Fruit fly (Drosophila melanogaster) whole organism, embryonic: Measurements from ENCODE around the gene CG44362.

Experiments used
- Asciz ChIP-seq: fragments of 200-800 bp; sonication (Bioruptor generic); optimal IDR thresholded peaks from 2 replicates; lab custom pipeline; 2017; ENCODE audit warnings: missing biosample characterization, mild to moderate bottlenecking, missing genetic modification characterization, missing genetic modification reagents
- Blimp-1 ChIP-seq: fragments of 200-800 bp; sonication (Bioruptor generic); optimal IDR thresholded peaks from 3 replicates; lab custom pipeline; 2018; ENCODE audit warnings: missing biosample characterization, missing genetic modification characterization, mild to moderate bottlenecking, moderate library complexity, missing genetic modification reagents
- BtbVII ChIP-seq: fragments of 200-800 bp; sonication (Bioruptor generic); optimal IDR thresholded peaks from 3 replicates; lab custom pipeline; 2017; ENCODE audit warnings: missing biosample characterization, mild to moderate bottlenecking, missing genetic modification characterization
- CG10366 ChIP-seq: fragments of 200-800 bp; sonication (Bioruptor generic); IDR thresholded peaks from 2 replicates; pipeline ENCODE4 v1.3.6; 2022; ENCODE audit warnings: missing biosample characterization, missing genetic modification characterization
- CG10959 ChIP-seq: fragments of 200-800 bp; sonication (Bioruptor generic); IDR thresholded peaks from 2 replicates; pipeline ENCODE4 v1.3.6; 2022; ENCODE audit warnings: missing biosample characterization, missing genetic modification characterization
- CG10979 ChIP-seq: fragments of 200-800 bp; sonication (Bioruptor generic); optimal IDR thresholded peaks from 2 replicates; lab custom pipeline; 2018; ENCODE audit warnings: missing biosample characterization, mild to moderate bottlenecking, missing genetic modification characterization, moderate library complexity
- CG12071 ChIP-seq: fragments of 200-800 bp; sonication (Bioruptor generic); optimal IDR thresholded peaks from 3 replicates; lab custom pipeline; 2018; ENCODE audit warnings: missing biosample characterization, mild to moderate bottlenecking, missing genetic modification characterization
- CG12769 ChIP-seq: fragments of 200-800 bp; sonication (Bioruptor generic); optimal IDR thresholded peaks from 2 replicates; lab custom pipeline; 2019; ENCODE audit warnings: missing biosample characterization, mild to moderate bottlenecking, missing genetic modification characterization, moderate library complexity
- CG13424 ChIP-seq: fragments of 200-800 bp; sonication (Bioruptor generic); optimal IDR thresholded peaks from 2 replicates; lab custom pipeline; 2019; ENCODE audit warnings: missing biosample characterization, mild to moderate bottlenecking, missing genetic modification characterization, moderate library complexity
- CG13894 ChIP-seq: fragments of 200-800 bp; sonication (Bioruptor generic); optimal IDR thresholded peaks from 3 replicates; lab custom pipeline; 2018; ENCODE audit warnings: missing biosample characterization, mild to moderate bottlenecking, missing genetic modification characterization, moderate library complexity
- CG14710 ChIP-seq: fragments of 200-800 bp; sonication (Bioruptor generic); optimal IDR thresholded peaks from 3 replicates; lab custom pipeline; 2019; ENCODE audit warnings: missing biosample characterization, mild to moderate bottlenecking, missing genetic modification characterization, moderate library complexity
- CG15479 ChIP-seq: fragments of 200-800 bp; sonication (Bioruptor generic); optimal IDR thresholded peaks from 3 replicates; lab custom pipeline; 2019; ENCODE audit warnings: missing biosample characterization, mild to moderate bottlenecking, missing genetic modification characterization, moderate library complexity
- CG1602 ChIP-seq: fragments of 200-800 bp; sonication (Bioruptor generic); optimal IDR thresholded peaks from 3 replicates; lab custom pipeline; 2016; ENCODE audit warnings: missing biosample characterization, missing genetic modification characterization
- CG1603 ChIP-seq: fragments of 200-800 bp; sonication (Bioruptor generic); optimal IDR thresholded peaks from 2 replicates; lab custom pipeline; 2019; ENCODE audit warnings: missing biosample characterization, mild to moderate bottlenecking, missing genetic modification characterization, moderate library complexity
- CG17361 ChIP-seq: fragments of 200-800 bp; sonication (Bioruptor generic); IDR thresholded peaks from 3 replicates; pipeline ENCODE4 v1.3.6; 2022; ENCODE audit warnings: missing biosample characterization, missing genetic modification characterization
- CG17829 ChIP-seq: fragments of 200-800 bp; optimal IDR thresholded peaks from 2 replicates; lab custom pipeline; 2019; ENCODE audit warnings: missing biosample characterization, mild to moderate bottlenecking, missing genetic modification characterization, moderate library complexity
- CG18262 ChIP-seq: fragments of 200-800 bp; optimal IDR thresholded peaks from 3 replicates; lab custom pipeline; 2019; ENCODE audit warnings: missing biosample characterization, mild to moderate bottlenecking, missing genetic modification characterization, moderate library complexity
- CG31441 ChIP-seq: fragments of 200-800 bp; sonication (Bioruptor generic); IDR thresholded peaks from 2 replicates; pipeline ENCODE4 v1.3.6; 2022; ENCODE audit warnings: missing biosample characterization, missing genetic modification characterization
- CG33213 ChIP-seq: fragments of 200-800 bp; sonication (Bioruptor generic); optimal IDR thresholded peaks from 3 replicates; lab custom pipeline; 2016; ENCODE audit warnings: missing biosample characterization, missing genetic modification characterization
- CG4617 ChIP-seq: fragments of 200-800 bp; sonication (Bioruptor generic); optimal IDR thresholded peaks from 3 replicates; lab custom pipeline; 2016; ENCODE audit warnings: missing biosample characterization, missing genetic modification characterization, borderline replicate concordance
- CG5180 ChIP-seq: fragments of 200-800 bp; sonication (Bioruptor generic); optimal IDR thresholded peaks from 3 replicates; lab custom pipeline; 2017; ENCODE audit warnings: missing biosample characterization, missing genetic modification characterization, mild to moderate bottlenecking, moderate library complexity, missing genetic modification reagents
- CG5953 ChIP-seq: fragments of 200-800 bp; sonication (Bioruptor generic); IDR thresholded peaks from 2 replicates; pipeline ENCODE4 v1.3.6; 2022; ENCODE audit warnings: missing biosample characterization, missing genetic modification characterization
- CG6854 ChIP-seq: fragments of 200-800 bp; sonication (Bioruptor generic); optimal IDR thresholded peaks from 3 replicates; lab custom pipeline; 2017; ENCODE audit warnings: missing biosample characterization, mild to moderate bottlenecking, missing genetic modification characterization
- CG7987 ChIP-seq: fragments of 200-800 bp; sonication (Bioruptor generic); optimal IDR thresholded peaks from 2 replicates; lab custom pipeline; 2018; ENCODE audit warnings: missing biosample characterization, mild to moderate bottlenecking, missing genetic modification characterization, moderate library complexity
- CG8388 ChIP-seq: fragments of 200-800 bp; sonication (Bioruptor generic); optimal IDR thresholded peaks from 2 replicates; lab custom pipeline; 2019; ENCODE audit warnings: missing biosample characterization, mild to moderate bottlenecking, missing genetic modification characterization, moderate library complexity
- CG9437 ChIP-seq: fragments of 200-800 bp; sonication (Bioruptor generic); optimal IDR thresholded peaks from 2 replicates; lab custom pipeline; 2018; ENCODE audit warnings: missing biosample characterization, mild to moderate bottlenecking, missing genetic modification characterization
- Mes4 ChIP-seq: fragments of 200-800 bp; sonication (Bioruptor generic); optimal IDR thresholded peaks from 2 replicates; lab custom pipeline; 2016; ENCODE audit warnings: missing biosample characterization, missing genetic modification characterization
- NC2β ChIP-seq: fragments of 200-800 bp; sonication (Bioruptor generic); optimal IDR thresholded peaks from 2 replicates; lab custom pipeline; 2016; ENCODE audit warnings: missing biosample characterization, missing genetic modification characterization
- Oli ChIP-seq: fragments of 200-800 bp; sonication (Bioruptor generic); optimal IDR thresholded peaks from 2 replicates; lab custom pipeline; 2018; ENCODE audit warnings: missing biosample characterization, mild to moderate bottlenecking, missing genetic modification characterization, moderate library complexity
- Ssrp ChIP-seq: fragments of 200-800 bp; sonication (Bioruptor generic); optimal IDR thresholded peaks from 2 replicates; lab custom pipeline; 2018; ENCODE audit warnings: missing biosample characterization, mild to moderate bottlenecking, missing genetic modification characterization, moderate library complexity
- Xbp1 ChIP-seq: fragments of 200-800 bp; sonication (Bioruptor generic); optimal IDR thresholded peaks from 3 replicates; lab custom pipeline; 2016; ENCODE audit warnings: missing biosample characterization, mild to moderate bottlenecking, missing genetic modification characterization
- al ChIP-seq: fragments of 200-800 bp; sonication (Bioruptor generic); IDR thresholded peaks from 2 replicates; pipeline ENCODE4 v1.3.6; 2022; ENCODE audit warnings: missing biosample characterization, missing genetic modification characterization
- ap ChIP-seq: fragments of 200-800 bp; sonication (Bioruptor generic); IDR thresholded peaks from 2 replicates; pipeline ENCODE4 v1.3.6; 2022; ENCODE audit warnings: missing biosample characterization, missing genetic modification characterization
- bsh ChIP-seq, 2 experiments: fragments of 200-800 bp; sonication (Bioruptor generic); optimal IDR thresholded peaks; 2 replicates each; lab custom pipeline; 2017 to 2018; ENCODE audit warnings: mild to moderate bottlenecking in 2 of 2, missing biosample characterization in 2 of 2, missing genetic modification characterization in 2 of 2, moderate library complexity in 1 of 2
- btn ChIP-seq: fragments of 200-800 bp; sonication (Bioruptor generic); optimal IDR thresholded peaks from 2 replicates; lab custom pipeline; 2016; ENCODE audit warnings: missing biosample characterization, missing genetic modification characterization
- cas ChIP-seq: fragments of 200-800 bp; sonication (Bioruptor generic); IDR thresholded peaks from 2 replicates; pipeline ENCODE4 v1.3.6; 2022; ENCODE audit warnings: missing biosample characterization, missing genetic modification characterization
- dati ChIP-seq: fragments of 200-800 bp; sonication (Bioruptor generic); IDR thresholded peaks from 2 replicates; pipeline ENCODE4 v1.3.6; 2022; ENCODE audit warnings: missing biosample characterization, missing genetic modification characterization
- dmrt99B ChIP-seq: fragments of 200-800 bp; sonication (Bioruptor generic); optimal IDR thresholded peaks from 2 replicates; lab custom pipeline; 2018; ENCODE audit warnings: missing biosample characterization, mild to moderate bottlenecking, missing genetic modification characterization, moderate library complexity
- emc ChIP-seq: fragments of 200-800 bp; sonication (Bioruptor generic); optimal IDR thresholded peaks from 2 replicates; lab custom pipeline; 2016; ENCODE audit warnings: missing biosample characterization, missing genetic modification characterization
- grau ChIP-seq: fragments of 200-800 bp; optimal IDR thresholded peaks from 3 replicates; lab custom pipeline; 2019; ENCODE audit warnings: missing biosample characterization, mild to moderate bottlenecking, missing genetic modification characterization, moderate library complexity
- ken ChIP-seq: fragments of 200-800 bp; sonication (Bioruptor generic); IDR thresholded peaks from 3 replicates; pipeline ENCODE4 v1.3.6; 2022; ENCODE audit warnings: missing biosample characterization, missing genetic modification characterization
- phol ChIP-seq: fragments of 200-800 bp; sonication (Bioruptor generic); optimal IDR thresholded peaks from 3 replicates; lab custom pipeline; 2018; ENCODE audit warnings: missing biosample characterization, mild to moderate bottlenecking, missing genetic modification characterization, moderate library complexity
- prd ChIP-seq, 3 experiments: fragments of >200 bp in 2 of 3; fragments of 200-800 bp in 1 of 3; sonication (Bioruptor generic) in 1 of 3; optimal IDR thresholded peaks in 2 of 3; IDR thresholded peaks in 1 of 3; 2 replicates in 2 of 3; 3 replicates in 1 of 3; pipeline versions ENCODE4 v1.3.6 to Lab custom; 2017 to 2022; ENCODE audit warnings: missing biosample characterization in 1 of 3, missing genetic modification characterization in 1 of 3
- sens ChIP-seq: fragments of 200-800 bp; sonication (Bioruptor generic); peaks from one replicate; lab custom pipeline; 2016; ENCODE audit warnings: missing biosample characterization, missing genetic modification characterization
- toy ChIP-seq: fragments of 200-800 bp; sonication (Bioruptor generic); IDR thresholded peaks from 2 replicates; pipeline ENCODE4 v1.3.6; 2022; ENCODE audit warnings: missing biosample characterization, missing genetic modification characterization
- twi ChIP-seq: fragments of 200-800 bp; optimal IDR thresholded peaks from 2 replicates; lab custom pipeline; 2019; ENCODE audit warnings: missing biosample characterization, mild to moderate bottlenecking, missing genetic modification characterization, moderate library complexity
- vfl ChIP-seq: fragments of 200-800 bp; sonication (Bioruptor generic); optimal IDR thresholded peaks from 2 replicates; lab custom pipeline; 2016; ENCODE audit warnings: missing biosample characterization, missing genetic modification characterization
- vvl ChIP-seq: fragments of 200-800 bp; sonication (Bioruptor generic); IDR thresholded peaks from 2 replicates; pipeline ENCODE4 v1.3.6; 2022; ENCODE audit warnings: missing biosample characterization, missing genetic modification characterization
- zfh1 ChIP-seq: fragments of 200-800 bp; sonication (Bioruptor generic); IDR thresholded peaks from 3 replicates; pipeline ENCODE4 v1.3.6; 2022; ENCODE audit warnings: missing biosample characterization, missing genetic modification characterization

The CG44362 gene

DNA sequence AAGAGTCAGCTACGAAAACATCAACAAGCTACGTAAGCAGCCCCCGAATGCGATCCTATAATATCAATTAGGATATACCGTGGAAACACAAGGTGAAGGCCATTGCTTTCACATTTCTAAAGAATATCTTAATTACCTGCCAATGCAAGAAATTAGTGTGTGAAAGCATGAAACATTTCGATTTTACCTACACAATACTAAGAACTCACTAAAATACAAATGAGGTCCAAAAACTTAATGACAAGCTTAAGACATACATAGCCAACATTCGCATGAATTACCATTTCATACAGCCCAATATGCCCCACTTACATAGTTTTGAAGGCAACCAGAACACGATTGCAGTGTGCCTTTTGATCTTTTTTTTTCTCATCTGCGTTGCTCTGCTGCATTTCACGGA, 32.4 kb downstream of the CG44362 start (continued):
- TF ChIP-seq prd (optimal IDR thresholded peaks at IDR 0.05; lab: Kevin White, UChicago): no peak
- peak; percentile 42; the same call in 1 of the 3 replicates for TF ChIP-seq prd (GFP tag; IDR thresholded peaks at IDR 0.05; lab: Robert Waterston, UW)
- no peak for TF ChIP-seq CG6854 (GFP tag; lab: Kevin White, UChicago)
- peak; percentile 58 for TF ChIP-seq CG10979 (tag; lab: Kevin White, UChicago)
- no peak for TF ChIP-seq BtbVII (GFP tag; lab: Kevin White, UChicago)
- peak; percentile 16 for TF ChIP-seq CG1602
- TF ChIP-seq al (GFP tag; lab: Robert Waterston, UW): no peak
- TF ChIP-seq CG10959 (GFP tag; lab: Robert Waterston, UW): peak; percentile 22; the same call in 1 of the 2 replicates
- TF ChIP-seq CG14710 (tag; lab: Kevin White, UChicago): peak; percentile 29
- TF ChIP-seq CG13424 (tag; lab: Kevin White, UChicago): peak; percentile 28
- peak; percentile 63 for TF ChIP-seq CG18262 (tag; lab: Kevin White, UChicago)
- no peak for TF ChIP-seq CG5180 (GFP tag; lab: Kevin White, UChicago)
- TF ChIP-seq NC2β (GFP tag; lab: Kevin White, UChicago): peak; percentile 11
- peak; percentile 35 for TF ChIP-seq CG17829 (tag; lab: Kevin White, UChicago)
- TF ChIP-seq CG31441 (GFP tag; lab: Robert Waterston, UW): peak; percentile 57
- peak; percentile 40 for TF ChIP-seq Blimp-1
- TF ChIP-seq twi (tag; lab: Kevin White, UChicago): no peak
- TF ChIP-seq phol (tag; lab: Kevin White, UChicago): peak; percentile 41
- no peak for TF ChIP-seq CG10366 (GFP tag; lab: Robert Waterston, UW)
- no peak for TF ChIP-seq ken (GFP tag; lab: Robert Waterston, UW)
- TF ChIP-seq CG7987 (GFP tag; lab: Kevin White, UChicago): no peak
- no peak for TF ChIP-seq CG12071 (GFP tag; lab: Kevin White, UChicago)
- peak; percentile 16 for TF ChIP-seq CG4617
- TF ChIP-seq Mes4 (GFP tag; lab: Kevin White, UChicago): peak; percentile 26
- TF ChIP-seq CG8388: peak; percentile 10
- peak; percentile 45 for TF ChIP-seq grau (tag; lab: Kevin White, UChicago)
- TF ChIP-seq CG15479 (GFP tag; lab: Kevin White, UChicago): no peak
- no peak for TF ChIP-seq cas (GFP tag; lab: Robert Waterston, UW)
- 0 out of 3 replicates have a peak, but pooled peaks have one; percentile 56 for TF ChIP-seq zfh1 (GFP tag; lab: Robert Waterston, UW)
- TF ChIP-seq emc (GFP tag; lab: Kevin White, UChicago): no peak
- TF ChIP-seq CG17361 (GFP tag; lab: Robert Waterston, UW): peak; percentile 56; the same call in 1 of the 3 replicates
- TF ChIP-seq Asciz (GFP tag; lab: Kevin White, UChicago): no peak
- no peak for TF ChIP-seq vfl
- TF ChIP-seq CG33213 (GFP tag; lab: Kevin White, UChicago): no peak
- peak; percentile 45 for TF ChIP-seq CG9437
- TF ChIP-seq Xbp1: peak; percentile 36
- TF ChIP-seq CG5953: peak; percentile 52
- TF ChIP-seq Oli (tag; lab: Kevin White, UChicago): peak; percentile 64
- TF ChIP-seq CG13894 (tag; lab: Kevin White, UChicago): no peak
- peak; percentile 54 for TF ChIP-seq Ssrp (tag; lab: Kevin White, UChicago)
- peak; percentile 46; the same call in 1 of the 2 replicates for TF ChIP-seq vvl (GFP tag; lab: Robert Waterston, UW)
- TF ChIP-seq ap (GFP tag; lab: Robert Waterston, UW): 0 out of 2 replicates have a peak, but pooled peaks have one; percentile 14
- TF ChIP-seq dmrt99B (tag; lab: Kevin White, UChicago): peak; percentile 38
- TF ChIP-seq btn (GFP tag; lab: Kevin White, UChicago): no peak
- TF ChIP-seq CG1603 (tag; lab: Kevin White, UChicago): peak; percentile 50
- TF ChIP-seq dati: no peak
- TF ChIP-seq bsh (GFP tag; optimal IDR thresholded peaks at IDR 0.05; lab: Kevin White, UChicago): peak; percentile 30 to 56
- TF ChIP-seq sens (GFP tag; lab: Kevin White, UChicago): peak; percentile 89
- TF ChIP-seq CG12769 (tag; lab: Kevin White, UChicago): no peak
- no peak for TF ChIP-seq toy (GFP tag; lab: Robert Waterston, UW)
